Fruit fly (Drosophila melanogaster): ENCODE results near the gene Nnf1b.
A peak's percentile ranks its signal among the peaks of the same experiment; 100 is the strongest.

Nnf1b gene

dm6 chr2L:852647-853111 lies 42.3 kb downstream of the Nnf1b start, which contains the start of the genes CG4291 and kraken (continued):
- TF ChIP-seq CG6254 (GFP tag; optimal IDR thresholded peaks at IDR 0.05) (no peak), CG2116 (GFP tag; optimal IDR thresholded peaks at IDR 0.05) (peak; percentile 61), so (GFP tag; IDR thresholded peaks at IDR 0.05) (peak; percentile 50; the same call in 1 of the 3 replicates), CG10543 (GFP tag; optimal IDR thresholded peaks at IDR 0.05) (peak; percentile 87), CG3726 (GFP tag; IDR thresholded peaks at IDR 0.05) (no peak), ato (GFP tag; IDR thresholded peaks at IDR 0.05; ENCODE audit: partially characterized antibody) (no peak), ranshi (GFP tag; IDR thresholded peaks at IDR 0.05) (peak; percentile 33; the same call in 1 of the 2 replicates), NC2β (GFP tag; optimal IDR thresholded peaks at IDR 0.05) (no peak), CG10147 (GFP tag; optimal IDR thresholded peaks at IDR 0.05) (peak; percentile 32), CG3163 (GFP tag; optimal IDR thresholded peaks at IDR 0.05) (peak; percentile 59), Med (GFP tag) (peak; percentile 95), CG16815 (GFP tag; optimal IDR thresholded peaks at IDR 0.05) (no peak), CG7928 (GFP tag; optimal IDR thresholded peaks at IDR 0.05) (no peak), emc (GFP tag; optimal IDR thresholded peaks at IDR 0.05) (peak; percentile 26), CG10267 (tag; optimal IDR thresholded peaks at IDR 0.05) (peak; percentile 16), phol (tag; optimal IDR thresholded peaks at IDR 0.05) (peak; percentile 52), CG11560 (tag; IDR thresholded peaks at IDR 0.05) (no peak; the same call in 2 of the 3 replicates), CG16813 (GFP tag; IDR thresholded peaks at IDR 0.05; ENCODE audit: partially characterized antibody) (peak; percentile 44; the same call in 2 of the 3 replicates), CG12659 (GFP tag; optimal IDR thresholded peaks at IDR 0.05) (peak; percentile 73), CG43689 (GFP tag; IDR thresholded peaks at IDR 0.05) (no peak), trh (GFP tag; optimal IDR thresholded peaks at IDR 0.05) (no peak), CG13624 (GFP tag; optimal IDR thresholded peaks at IDR 0.05) (peak; percentile 71), sens-2 (GFP tag; IDR thresholded peaks at IDR 0.05) (no peak), CG13775 (GFP tag; optimal IDR thresholded peaks at IDR 0.05) (no peak), CG4820 (GFP tag; optimal IDR thresholded peaks at IDR 0.05) (no peak), Vsx1 (GFP tag; optimal IDR thresholded peaks at IDR 0.05) (peak; percentile 79), rib (GFP tag; IDR thresholded peaks at IDR 0.05) (peak; percentile 57), nerfin-2 (GFP tag; IDR thresholded peaks at IDR 0.05; ENCODE audit: partially characterized antibody) (0 out of 2 replicates have a peak, but pooled peaks have one; percentile 31), CG9932 (GFP tag; IDR thresholded peaks at IDR 0.05) (peak; percentile 86), HLH3B (GFP tag; IDR thresholded peaks at IDR 0.05) (peak; percentile 22; the same call in 1 of the 2 replicates), HHEX (GFP tag; optimal IDR thresholded peaks at IDR 0.05) (peak; percentile 39), BEAF-32 (GFP tag; optimal IDR thresholded peaks at IDR 0.05) (peak; percentile 43), vvl (GFP tag; IDR thresholded peaks at IDR 0.05) (peak; percentile 80), gfzf (GFP tag; optimal IDR thresholded peaks at IDR 0.05) (peak; percentile 30), vnd (GFP tag; IDR thresholded peaks at IDR 0.05; ENCODE audit: partially characterized antibody) (no peak), Six4 (GFP tag; optimal IDR thresholded peaks at IDR 0.05) (no peak), hbn (GFP tag; IDR thresholded peaks at IDR 0.05; ENCODE audit: partially characterized antibody) (peak; percentile 12; the same call in 1 of the 2 replicates), CG3281 (GFP tag; optimal IDR thresholded peaks at IDR 0.05) (peak; percentile 37), CG5953 (GFP tag; IDR thresholded peaks at IDR 0.05) (0 out of 2 replicates have a peak, but pooled peaks have one; percentile 37), NK7.1 (GFP tag; optimal IDR thresholded peaks at IDR 0.05) (no peak), tna (GFP tag; IDR thresholded peaks at IDR 0.05; ENCODE audit: partially characterized antibody) (no peak), CG18764 (GFP tag; optimal IDR thresholded peaks at IDR 0.05) (no peak), CG11695 (GFP tag; IDR thresholded peaks at IDR 0.05) (no peak), CG8388 (GFP tag; optimal IDR thresholded peaks at IDR 0.05) (peak; percentile 3), chn (GFP tag; optimal IDR thresholded peaks at IDR 0.05) (peak; percentile 67), her (GFP tag; optimal IDR thresholded peaks at IDR 0.05) (peak; percentile 79), CG2120 (GFP tag; optimal IDR thresholded peaks at IDR 0.05) (peak; percentile 84), dimm (GFP tag; IDR thresholded peaks at IDR 0.05) (no peak), Mrtf (GFP tag; IDR thresholded peaks at IDR 0.05) (no peak; the same call in 2 of the 3 replicates), Awh (GFP tag; IDR thresholded peaks at IDR 0.05) (0 out of 2 replicates have a peak, but pooled peaks have one; percentile 17)

Data from whole organism, embryonic.